Fruit fly (Drosophila melanogaster) whole organism, prepupa: Measurements from ENCODE around the gene Atx2.
A peak's percentile ranks its signal among the peaks of the same experiment; 100 is the strongest.

ENCODE experiments used
- Blimp-1 ChIP-seq: fragments of 200-800 bp; sonication (Bioruptor generic); optimal IDR thresholded peaks from 3 replicates; lab custom pipeline; 2017; ENCODE audit warnings: missing biosample characterization, missing genetic modification characterization, mild to moderate bottlenecking, moderate library complexity, missing genetic modification reagents
- CG10669 ChIP-seq: fragments of 200-800 bp; sonication (Bioruptor generic); optimal IDR thresholded peaks from 3 replicates; lab custom pipeline; 2018; ENCODE audit warnings: missing biosample characterization, mild to moderate bottlenecking, missing genetic modification characterization, moderate library complexity
- CG11294 ChIP-seq: fragments of 200-800 bp; sonication (Bioruptor generic); IDR thresholded peaks from 2 replicates; pipeline ENCODE4 v1.3.6; 2022; ENCODE audit warnings: missing biosample characterization, missing genetic modification characterization
- CG11902 ChIP-seq: fragments of 200-800 bp; sonication (Bioruptor generic); optimal IDR thresholded peaks from 3 replicates; lab custom pipeline; 2016; ENCODE audit warnings: missing biosample characterization, missing genetic modification characterization
- CG15336 ChIP-seq: fragments of 200-800 bp; sonication (Bioruptor generic); IDR thresholded peaks from 2 replicates; pipeline ENCODE4 v1.3.6; 2022; ENCODE audit warnings: missing biosample characterization, missing genetic modification characterization
- CG1621 ChIP-seq: fragments of 200-800 bp; sonication (Bioruptor generic); optimal IDR thresholded peaks from 3 replicates; lab custom pipeline; 2018; ENCODE audit warnings: missing biosample characterization, mild to moderate bottlenecking, missing genetic modification characterization
- CG3032 ChIP-seq: fragments of 200-800 bp; optimal IDR thresholded peaks from 2 replicates; lab custom pipeline; 2019; ENCODE audit warnings: missing biosample characterization, mild to moderate bottlenecking, missing genetic modification characterization, moderate library complexity
- CG32006 ChIP-seq: fragments of 200-800 bp; sonication (Bioruptor generic); optimal IDR thresholded peaks from 3 replicates; lab custom pipeline; 2017; ENCODE audit warnings: missing biosample characterization, mild to moderate bottlenecking, missing genetic modification characterization
- CG34406 ChIP-seq: fragments of 200-800 bp; sonication (Bioruptor generic); optimal IDR thresholded peaks from 3 replicates; lab custom pipeline; 2016; ENCODE audit warnings: missing biosample characterization, missing genetic modification characterization
- CG3919 ChIP-seq: fragments of 200-800 bp; sonication (Bioruptor generic); optimal IDR thresholded peaks from 3 replicates; lab custom pipeline; 2016; ENCODE audit warnings: missing biosample characterization, missing genetic modification characterization
- CG4318 ChIP-seq: fragments of 200-800 bp; sonication (Bioruptor generic); optimal IDR thresholded peaks from 3 replicates; lab custom pipeline; 2017; ENCODE audit warnings: missing biosample characterization, mild to moderate bottlenecking, missing genetic modification characterization
- CG6163 ChIP-seq: fragments of 200-800 bp; sonication (Bioruptor generic); IDR thresholded peaks from 3 replicates; pipeline ENCODE4 v1.3.6; 2022; ENCODE audit warnings: missing biosample characterization, missing genetic modification characterization
- CG6276 ChIP-seq: fragments of 200-800 bp; sonication (Bioruptor generic); optimal IDR thresholded peaks from 2 replicates; lab custom pipeline; 2017; ENCODE audit warnings: missing biosample characterization, mild to moderate bottlenecking, missing genetic modification characterization
- CG6792 ChIP-seq: fragments of 200-800 bp; sonication (Bioruptor generic); optimal IDR thresholded peaks from 3 replicates; lab custom pipeline; 2016; ENCODE audit warnings: missing biosample characterization, missing genetic modification characterization
- CG7368 ChIP-seq: fragments of 200-800 bp; sonication (Bioruptor generic); optimal IDR thresholded peaks from 3 replicates; lab custom pipeline; 2016; ENCODE audit warnings: missing biosample characterization, missing genetic modification characterization
- CG8319 ChIP-seq: fragments of 200-800 bp; sonication (Bioruptor generic); optimal IDR thresholded peaks from 3 replicates; lab custom pipeline; 2016; ENCODE audit warnings: missing biosample characterization, missing genetic modification characterization
- CG8632 ChIP-seq: fragments of 200-800 bp; sonication (Bioruptor generic); optimal IDR thresholded peaks from 3 replicates; lab custom pipeline; 2016; ENCODE audit warnings: missing biosample characterization, missing genetic modification characterization
- CG9139 ChIP-seq: fragments of 200-800 bp; sonication (Bioruptor generic); optimal IDR thresholded peaks from 3 replicates; lab custom pipeline; 2017; ENCODE audit warnings: missing biosample characterization, mild to moderate bottlenecking, missing genetic modification characterization
- Eip75B ChIP-seq: fragments of 200-800 bp; sonication (Bioruptor generic); optimal IDR thresholded peaks from 3 replicates; lab custom pipeline; 2016; ENCODE audit warnings: missing biosample characterization, missing genetic modification characterization
- Eip78C ChIP-seq: fragments of 200-800 bp; sonication (Bioruptor generic); peaks from one replicate; lab custom pipeline; 2016; ENCODE audit warnings: missing biosample characterization, missing genetic modification characterization
- Eip93F ChIP-seq: fragments of 200-800 bp; sonication (Bioruptor generic); optimal IDR thresholded peaks from 2 replicates; lab custom pipeline; 2016; ENCODE audit warnings: missing biosample characterization, mild to moderate bottlenecking, missing genetic modification characterization
- Ets21C ChIP-seq: fragments of 200-800 bp; sonication (Bioruptor generic); optimal IDR thresholded peaks from 3 replicates; lab custom pipeline; 2016; ENCODE audit warnings: missing biosample characterization, missing genetic modification characterization
- Ets96B ChIP-seq: fragments of 200-800 bp; optimal IDR thresholded peaks from 2 replicates; lab custom pipeline; 2019; ENCODE audit warnings: missing biosample characterization, mild to moderate bottlenecking, missing genetic modification characterization, moderate library complexity
- Gug ChIP-seq: fragments of 200-800 bp; sonication (Bioruptor generic); IDR thresholded peaks from 2 replicates; pipeline ENCODE4 v1.3.6; 2022; ENCODE audit warnings: missing biosample characterization, missing genetic modification characterization
- Hr38 ChIP-seq: sonication (Bioruptor generic); optimal IDR thresholded peaks from 2 replicates; lab custom pipeline; 2016; ENCODE audit warnings: missing biosample characterization, missing genetic modification characterization
- Hr4 ChIP-seq: fragments of 200-800 bp; sonication (Bioruptor generic); optimal IDR thresholded peaks from 3 replicates; lab custom pipeline; 2016; ENCODE audit warnings: missing biosample characterization, missing genetic modification characterization
- OdsH ChIP-seq: fragments of 200-800 bp; sonication (Bioruptor generic); optimal IDR thresholded peaks from 3 replicates; lab custom pipeline; 2016; ENCODE audit warnings: missing biosample characterization, missing genetic modification characterization
- Smox ChIP-seq: fragments of 200-800 bp; sonication (Bioruptor generic); optimal IDR thresholded peaks from 3 replicates; lab custom pipeline; 2016; ENCODE audit warnings: missing biosample characterization, missing genetic modification characterization
- Sox102F ChIP-seq: fragments of 200-800 bp; sonication (Bioruptor generic); optimal IDR thresholded peaks from 2 replicates; lab custom pipeline; 2016; ENCODE audit warnings: missing biosample characterization, mild to moderate bottlenecking, missing genetic modification characterization
- Sox14 ChIP-seq: fragments of 200-800 bp; sonication (Bioruptor generic); optimal IDR thresholded peaks from 3 replicates; lab custom pipeline; 2016; ENCODE audit warnings: missing biosample characterization, missing genetic modification characterization
- Sox15 ChIP-seq: fragments of 200-800 bp; sonication (Bioruptor generic); optimal IDR thresholded peaks from 3 replicates; lab custom pipeline; 2016; ENCODE audit warnings: missing biosample characterization, missing genetic modification characterization
- achi ChIP-seq: fragments of 200-800 bp; sonication (Bioruptor generic); optimal IDR thresholded peaks from 3 replicates; lab custom pipeline; 2016; ENCODE audit warnings: missing biosample characterization, missing genetic modification characterization
- cyc ChIP-seq: fragments of 200-800 bp; sonication (Bioruptor generic); optimal IDR thresholded peaks from 3 replicates; lab custom pipeline; 2016; ENCODE audit warnings: missing biosample characterization, missing genetic modification characterization
- dsx ChIP-seq: fragments of 200-800 bp; optimal IDR thresholded peaks from 3 replicates; lab custom pipeline; 2019; ENCODE audit warnings: missing biosample characterization, mild to moderate bottlenecking, missing genetic modification characterization, moderate library complexity; ENCODE audit not compliant: poor library complexity, severe bottlenecking
- eg ChIP-seq: fragments of 200-800 bp; sonication (Bioruptor generic); IDR thresholded peaks from 3 replicates; pipeline ENCODE4 v1.3.6; 2022; ENCODE audit warnings: missing biosample characterization, missing genetic modification characterization
- esn ChIP-seq: fragments of 200-800 bp; sonication (Bioruptor generic); optimal IDR thresholded peaks from 2 replicates; lab custom pipeline; 2016; ENCODE audit warnings: missing biosample characterization, mild to moderate bottlenecking, missing genetic modification characterization, moderate library complexity
- fd59A ChIP-seq: fragments of 200-800 bp; sonication (Bioruptor generic); optimal IDR thresholded peaks from 2 replicates; lab custom pipeline; 2017; ENCODE audit warnings: missing biosample characterization, mild to moderate bottlenecking, missing genetic modification characterization, missing genetic modification reagents
- fkh ChIP-seq: fragments of 200-800 bp; sonication (Bioruptor generic); optimal IDR thresholded peaks from 3 replicates; lab custom pipeline; 2017; ENCODE audit warnings: missing biosample characterization, mild to moderate bottlenecking, missing genetic modification characterization, moderate library complexity
- net ChIP-seq: fragments of 200-800 bp; sonication (Bioruptor generic); optimal IDR thresholded peaks from 3 replicates; lab custom pipeline; 2016; ENCODE audit warnings: missing biosample characterization, missing genetic modification characterization
- pdm3 ChIP-seq: fragments of 200-800 bp; sonication (Bioruptor generic); optimal IDR thresholded peaks from 3 replicates; lab custom pipeline; 2016; ENCODE audit warnings: missing biosample characterization, missing genetic modification characterization
- ss ChIP-seq, 2 experiments: fragments of 200-800 bp; sonication (Bioruptor generic); optimal IDR thresholded peaks; 2 replicates in 1 of 2; 3 replicates in 1 of 2; lab custom pipeline; 2017 to 2018; ENCODE audit warnings: mild to moderate bottlenecking in 2 of 2, missing biosample characterization in 2 of 2, missing genetic modification characterization in 2 of 2, moderate library complexity in 1 of 2
- svp ChIP-seq: fragments of 200-800 bp; sonication (Bioruptor generic); peaks from one replicate; lab custom pipeline; 2016; ENCODE audit warnings: missing biosample characterization, missing genetic modification characterization
- topi ChIP-seq: fragments of 200-800 bp; sonication (Bioruptor generic); optimal IDR thresholded peaks from 3 replicates; lab custom pipeline; 2016; ENCODE audit warnings: missing biosample characterization, missing genetic modification characterization

The Atx2 gene

dm6 chr3R:15448657-15449056, 40.4 kb downstream of the Atx2 start:
- TF ChIP-seq svp = peak; percentile 31
- TF ChIP-seq CG1621 (tag; lab: Kevin White, UChicago) = no peak

dm6 chr3R:15451344-15452107, 43.3 kb downstream of the Atx2 start:
- TF ChIP-seq ss (GFP tag; optimal IDR thresholded peaks at IDR 0.05; lab: Kevin White, UChicago) (peak in 1 of 2 experiments; percentile 23), Eip78C (GFP tag; lab: Kevin White, UChicago) (peak; percentile 46), Sox15 (GFP tag; lab: Kevin White, UChicago) (no peak), Eip93F (GFP tag; lab: Kevin White, UChicago) (no peak), pdm3 (GFP tag; lab: Kevin White, UChicago) (no peak), Eip75B (GFP tag; lab: Kevin White, UChicago) (no peak), CG6276 (GFP tag; lab: Kevin White, UChicago) (no peak), Hr38 (GFP tag; lab: Kevin White, UChicago) (no peak), OdsH (no peak), CG6163 (GFP tag; lab: Robert Waterston, UW) (no peak), Smox (no peak), fkh (GFP tag; lab: Kevin White, UChicago) (no peak), dsx (GFP tag; lab: Kevin White, UChicago) (no peak), net (GFP tag; lab: Kevin White, UChicago) (no peak), achi (GFP tag; lab: Kevin White, UChicago) (no peak)
- TF ChIP-seq, all 60 proteins: peak for 2

dm6 chr3R:15457386-15458011, 49.3 kb downstream of the Atx2 start:
- TF ChIP-seq CG32006 (GFP tag; lab: Kevin White, UChicago) (no peak), net (GFP tag; lab: Kevin White, UChicago) (no peak), dsx (GFP tag; lab: Kevin White, UChicago) (peak; percentile 41), CG3032 (tag; lab: Kevin White, UChicago) (peak; percentile 47), CG1621 (tag; lab: Kevin White, UChicago) (peak; percentile 18), Sox14 (GFP tag; lab: Kevin White, UChicago) (peak; percentile 42), fkh (GFP tag; lab: Kevin White, UChicago) (no peak), Hr4 (GFP tag; lab: Kevin White, UChicago) (no peak), CG6163 (GFP tag; lab: Robert Waterston, UW) (no peak), Blimp-1 (GFP tag; lab: Kevin White, UChicago) (no peak), Gug (no peak), CG9139 (no peak), fd59A (GFP tag; lab: Kevin White, UChicago) (no peak), CG34406 (GFP tag; lab: Kevin White, UChicago) (peak; percentile 45), Ets21C (GFP tag; lab: Kevin White, UChicago) (peak; percentile 7), CG3919 (GFP tag; lab: Kevin White, UChicago) (peak; percentile 37), CG8319 (GFP tag; lab: Kevin White, UChicago) (peak; percentile 3), topi (peak; percentile 53), Eip93F (GFP tag; lab: Kevin White, UChicago) (no peak), CG6792 (peak; percentile 46), Ets96B (tag; lab: Kevin White, UChicago) (peak; percentile 55), cyc (GFP tag; lab: Kevin White, UChicago) (peak; percentile 34), CG15336 (GFP tag; lab: Robert Waterston, UW) (no peak), CG11902 (GFP tag; lab: Kevin White, UChicago) (peak; percentile 18), CG4318 (GFP tag; lab: Kevin White, UChicago) (no peak), esn (GFP tag; lab: Kevin White, UChicago) (peak; percentile 68), ss (GFP tag; optimal IDR thresholded peaks at IDR 0.05; lab: Kevin White, UChicago) (peak; percentile 20 to 26), CG6276 (GFP tag; lab: Kevin White, UChicago) (no peak), Sox15 (GFP tag; lab: Kevin White, UChicago) (no peak), CG7368 (GFP tag; lab: Kevin White, UChicago) (peak; percentile 23), OdsH (peak; percentile 32), CG11294 (GFP tag; lab: Robert Waterston, UW) (no peak), CG10669 (peak; percentile 52), eg (GFP tag; lab: Robert Waterston, UW) (no peak), Sox102F (peak; percentile 48), Eip75B (GFP tag; lab: Kevin White, UChicago) (peak; percentile 47), CG8632 (peak; percentile 17), achi (GFP tag; lab: Kevin White, UChicago) (peak; percentile 29), svp (peak; percentile 40)
